Worm (Caenorhabditis elegans): ENCODE data around the gene eef-1G.

DNA sequence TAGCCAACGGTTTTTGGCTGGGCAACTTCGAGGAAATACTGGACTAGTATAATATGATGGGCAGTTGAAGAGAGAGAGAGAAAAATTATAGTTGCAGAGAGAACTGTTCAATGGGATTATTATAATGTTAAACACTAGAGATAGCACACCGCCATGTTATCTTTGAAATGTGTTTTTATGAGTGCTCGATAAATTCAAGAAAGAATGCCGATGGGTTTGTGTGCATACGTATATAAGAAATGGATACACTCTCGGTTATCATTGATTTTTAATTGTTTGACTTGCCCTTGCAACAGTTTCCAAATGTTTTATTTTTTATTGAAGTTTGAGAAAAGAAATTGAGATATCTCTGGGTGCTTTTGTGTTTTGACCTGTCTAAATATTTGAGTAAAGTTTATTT lies 28.8 kb upstream of the eef-1G start, which contains the start of gene F17C11.12:
- no peak for TF ChIP-seq ref-1 (GFP tag; conservative IDR thresholded peaks at IDR 0.05)
- TF ChIP-seq flt-1 (GFP tag; IDR thresholded peaks at IDR 0.05): no peak
- TF ChIP-seq ztf-23 (GFP tag; IDR thresholded peaks at IDR 0.05): no peak
- TF ChIP-seq T22C8.4 (GFP tag; IDR thresholded peaks at IDR 0.05): no peak
